Fruit fly (Drosophila melanogaster) S2 (cell line): Measurements from ENCODE around the gene PsGEF.

ENCODE experiments used
- CG8478 ChIP-seq: fragments of >200 bp; optimal IDR thresholded peaks from 2 replicates; lab custom pipeline; 2018
- CTCF ChIP-seq, 2 experiments: fragments of >200 bp; optimal IDR thresholded peaks; 2 replicates each; lab custom pipeline; 2018

- TF ChIP-seq CG8478 (lab: Kevin White, UChicago) (no peak), CTCF (optimal IDR thresholded peaks at IDR 0.05; lab: Kevin White, UChicago) (no peak)
Observed at dm6 chrX:2326828-2327227, 60.6 kb downstream of the PsGEF start, which contains the start of gene CG2854.
